Worm (Caenorhabditis elegans) whole organism, L3 larva: Measurements from ENCODE around the gene B0244.9.

Experiments used
- R02D3.7 ChIP-seq: fragments of 150-350 bp; optimal IDR thresholded peaks from 2 replicates; lab custom pipeline; 2014; ENCODE audit warnings: missing biosample characterization, missing genetic modification characterization
- ZK546.5 ChIP-seq: sonication (generic microtip); optimal IDR thresholded peaks from 2 replicates; lab custom pipeline; 2017; ENCODE audit warnings: missing biosample characterization, missing genetic modification characterization
- ceh-28 ChIP-seq: fragments of 150-350 bp; optimal IDR thresholded peaks from 2 replicates; lab custom pipeline; 2014; ENCODE audit warnings: missing biosample characterization, missing genetic modification reagents, missing genetic modification characterization
- egl-5 ChIP-seq: fragments of 150-350 bp; optimal IDR thresholded peaks from 2 replicates; lab custom pipeline; 2017; ENCODE audit warnings: missing biosample characterization, missing genetic modification reagents, missing genetic modification characterization, inconsistent platforms
- elt-2 ChIP-seq: sonication (generic microtip); optimal IDR thresholded peaks from 2 replicates; lab custom pipeline; 2016; ENCODE audit warnings: missing genetic modification reagents, mild to moderate bottlenecking, missing genetic modification characterization, missing compliant biosample characterization
- nhr-77 ChIP-seq: fragments of 150-350 bp; optimal IDR thresholded peaks from 2 replicates; lab custom pipeline; 2014; ENCODE audit warnings: missing biosample characterization, missing genetic modification characterization
- sea-2 ChIP-seq: fragments of 150-350 bp; sonication (generic microtip); optimal IDR thresholded peaks from 4 replicates; lab custom pipeline; 2014; ENCODE audit warnings: missing biosample characterization, missing genetic modification reagents, missing genetic modification characterization
- snpc-4 ChIP-seq: fragments of 150-350 bp; optimal IDR thresholded peaks from 2 replicates; lab custom pipeline; 2014; ENCODE audit warnings: missing biosample characterization, missing genetic modification characterization
- unc-62 ChIP-seq: fragments of 150-350 bp; sonication (generic microtip); optimal IDR thresholded peaks from 4 replicates; lab custom pipeline; 2014; ENCODE audit warnings: missing biosample characterization, missing genetic modification reagents, missing genetic modification characterization

DNA sequence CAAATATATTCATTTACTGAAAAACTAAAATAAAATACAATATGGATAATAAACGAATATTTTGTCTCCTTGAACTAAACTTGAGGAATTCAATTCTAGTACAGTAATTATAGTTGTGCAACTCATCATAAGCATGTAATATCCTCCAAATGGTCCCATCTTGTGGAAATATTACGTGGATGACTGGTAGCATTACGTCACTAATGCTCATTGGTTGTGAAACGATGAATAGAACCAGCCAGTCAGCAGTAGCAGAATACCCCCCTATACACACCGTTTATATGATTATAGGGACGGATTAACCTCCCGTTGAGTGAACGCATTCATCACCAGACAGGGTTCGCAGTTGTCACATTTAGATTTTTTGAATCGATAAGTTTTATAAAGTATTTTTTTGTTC lies 12.4 kb downstream of the B0244.9 start:
- no peak for TF ChIP-seq ZK546.5 (tag; lab: Kevin White, UChicago)
- TF ChIP-seq elt-2: no peak
- no peak for TF ChIP-seq nhr-77 (tag; lab: Kevin White, UChicago)
- TF ChIP-seq R02D3.7 (tag; lab: Kevin White, UChicago): no peak
- TF ChIP-seq snpc-4 (tag; lab: Kevin White, UChicago): no peak
- no peak for TF ChIP-seq sea-2 (GFP tag; lab: Kevin White, UChicago)
- TF ChIP-seq egl-5: no peak
- no peak for TF ChIP-seq unc-62 (GFP tag; lab: Kevin White, UChicago)
- TF ChIP-seq ceh-28 (tag; lab: Kevin White, UChicago): no peak
